Worm (Caenorhabditis elegans) whole organism, midembryonic: ENCODE results near the gene C18E9.2.

Experiments used
- T22C8.4 ChIP-seq: fragments of 200-800 bp; sonication (Bioruptor generic); IDR thresholded peaks from 2 replicates; pipeline ENCODE4 v1.3.6; 2022; ENCODE audit warnings: missing genetic modification characterization, missing compliant biosample characterization
- med-1 ChIP-seq: sonication (generic microtip); optimal IDR thresholded peaks from 2 replicates; lab custom pipeline; 2017; ENCODE audit warnings: missing genetic modification characterization, mild to moderate bottlenecking, missing compliant biosample characterization, antibody characterized with exemption, missing genetic modification reagents; ENCODE audit not compliant: insufficient read depth
- ztf-29 ChIP-seq: fragments of 200-800 bp; sonication (Bioruptor generic); IDR thresholded peaks from 2 replicates; pipeline ENCODE4 v1.3.6; 2022; ENCODE audit warnings: missing genetic modification reagents, missing genetic modification characterization, missing compliant biosample characterization

- TF ChIP-seq T22C8.4 (GFP tag; lab: Robert Waterston, UW): no peak
- TF ChIP-seq ztf-29: no peak
- no peak for TF ChIP-seq med-1 (GFP tag; lab: Kevin White, UChicago)
Observed at ce11 chrII:8920955-8921354, 43.9 kb upstream of the C18E9.2 start.
